Fruit fly (Drosophila melanogaster) whole organism, embryonic: ENCODE results near the gene MsrA.

ENCODE experiments used
- C15 ChIP-seq: fragments of 200-800 bp; sonication (Bioruptor generic); IDR thresholded peaks from 3 replicates; pipeline ENCODE4 v1.3.6; 2022; ENCODE audit warnings: missing biosample characterization, missing genetic modification characterization
- CG10274 ChIP-seq: fragments of 200-800 bp; sonication (Bioruptor generic); optimal IDR thresholded peaks from 3 replicates; lab custom pipeline; 2017; ENCODE audit warnings: missing biosample characterization, mild to moderate bottlenecking, missing genetic modification characterization
- CG10959 ChIP-seq: fragments of 200-800 bp; sonication (Bioruptor generic); IDR thresholded peaks from 2 replicates; pipeline ENCODE4 v1.3.6; 2022; ENCODE audit warnings: missing biosample characterization, missing genetic modification characterization
- CG11085 ChIP-seq: fragments of 200-800 bp; sonication (Bioruptor generic); IDR thresholded peaks from 2 replicates; pipeline ENCODE4 v1.3.6; 2022; ENCODE audit warnings: missing biosample characterization, missing genetic modification characterization
- CG11093 ChIP-seq: fragments of 200-800 bp; sonication (Bioruptor generic); IDR thresholded peaks from 3 replicates; pipeline ENCODE4 v1.3.6; 2022; ENCODE audit warnings: missing biosample characterization, missing genetic modification characterization
- CG12744 ChIP-seq: fragments of 200-800 bp; sonication (Bioruptor generic); optimal IDR thresholded peaks from 2 replicates; lab custom pipeline; 2016; ENCODE audit warnings: missing biosample characterization, missing genetic modification characterization
- CG13894 ChIP-seq: fragments of 200-800 bp; sonication (Bioruptor generic); optimal IDR thresholded peaks from 3 replicates; lab custom pipeline; 2018; ENCODE audit warnings: missing biosample characterization, mild to moderate bottlenecking, missing genetic modification characterization, moderate library complexity
- CG17361 ChIP-seq: fragments of 200-800 bp; sonication (Bioruptor generic); IDR thresholded peaks from 3 replicates; pipeline ENCODE4 v1.3.6; 2022; ENCODE audit warnings: missing biosample characterization, missing genetic modification characterization
- CG17385 ChIP-seq: fragments of 200-800 bp; sonication (Bioruptor generic); optimal IDR thresholded peaks from 3 replicates; lab custom pipeline; 2018; ENCODE audit warnings: missing biosample characterization, mild to moderate bottlenecking, missing genetic modification characterization
- CG17802 ChIP-seq: fragments of 200-800 bp; sonication (Bioruptor generic); optimal IDR thresholded peaks from 2 replicates; lab custom pipeline; 2018; ENCODE audit warnings: missing biosample characterization, mild to moderate bottlenecking, missing genetic modification characterization, moderate library complexity
- CG31441 ChIP-seq: fragments of 200-800 bp; sonication (Bioruptor generic); IDR thresholded peaks from 2 replicates; pipeline ENCODE4 v1.3.6; 2022; ENCODE audit warnings: missing biosample characterization, missing genetic modification characterization
- CG32767 ChIP-seq: fragments of 200-800 bp; sonication (Bioruptor generic); IDR thresholded peaks from 2 replicates; pipeline ENCODE4 v1.3.6; 2022; ENCODE audit warnings: missing biosample characterization, missing genetic modification characterization
- CG3847 ChIP-seq: fragments of 200-800 bp; sonication (Bioruptor generic); IDR thresholded peaks from 2 replicates; pipeline ENCODE4 v1.3.6; 2022; ENCODE audit warnings: missing biosample characterization, missing genetic modification characterization
- CG8924 ChIP-seq: fragments of 200-800 bp; optimal IDR thresholded peaks from 3 replicates; lab custom pipeline; 2019; ENCODE audit warnings: missing biosample characterization, mild to moderate bottlenecking, missing genetic modification characterization, moderate library complexity
- CG9437 ChIP-seq: fragments of 200-800 bp; sonication (Bioruptor generic); optimal IDR thresholded peaks from 2 replicates; lab custom pipeline; 2018; ENCODE audit warnings: missing biosample characterization, mild to moderate bottlenecking, missing genetic modification characterization
- CG9817 ChIP-seq: fragments of 200-800 bp; sonication (Bioruptor generic); optimal IDR thresholded peaks from 2 replicates; lab custom pipeline; 2018; ENCODE audit warnings: missing biosample characterization, mild to moderate bottlenecking, missing genetic modification characterization, moderate library complexity
- CoRest ChIP-seq: fragments of 200-800 bp; sonication (Bioruptor generic); optimal IDR thresholded peaks from 3 replicates; lab custom pipeline; 2018; ENCODE audit warnings: missing biosample characterization, mild to moderate bottlenecking, missing genetic modification characterization, moderate library complexity
- D ChIP-seq, 2 experiments: fragments of 200-800 bp in 1 of 2; fragments of >200 bp in 1 of 2; sonication (Bioruptor generic) in 1 of 2; optimal IDR thresholded peaks; 2 replicates in 1 of 2; 3 replicates in 1 of 2; lab custom pipeline; 2017; ENCODE audit warnings: mild to moderate bottlenecking in 1 of 2, missing biosample characterization in 1 of 2, missing genetic modification characterization in 1 of 2, missing genetic modification reagents in 1 of 2
- Deaf1 ChIP-seq: fragments of 200-800 bp; optimal IDR thresholded peaks from 3 replicates; lab custom pipeline; 2019; ENCODE audit warnings: missing biosample characterization, mild to moderate bottlenecking, missing genetic modification characterization, moderate library complexity
- Dll ChIP-seq: fragments of 200-800 bp; sonication (Bioruptor generic); IDR thresholded peaks from 4 replicates; pipeline ENCODE4 v1.3.6; 2022; ENCODE audit warnings: missing biosample characterization, missing genetic modification characterization; ENCODE audit not compliant: partially characterized antibody
- Dp ChIP-seq: fragments of 200-800 bp; sonication (Bioruptor generic); optimal IDR thresholded peaks from 2 replicates; lab custom pipeline; 2018; ENCODE audit warnings: missing biosample characterization, mild to moderate bottlenecking, missing genetic modification characterization, moderate library complexity
- Fer2 ChIP-seq: fragments of 200-800 bp; sonication (Bioruptor generic); optimal IDR thresholded peaks from 2 replicates; lab custom pipeline; 2018; ENCODE audit warnings: missing biosample characterization, mild to moderate bottlenecking, missing genetic modification characterization, moderate library complexity
- Lhr ChIP-seq: fragments of 200-800 bp; sonication (Bioruptor generic); optimal IDR thresholded peaks from 3 replicates; lab custom pipeline; 2017; ENCODE audit warnings: mild to moderate bottlenecking, missing biosample characterization, missing genetic modification reagents, missing genetic modification characterization
- Lim3 ChIP-seq: fragments of 200-800 bp; sonication (Bioruptor generic); IDR thresholded peaks from 2 replicates; pipeline ENCODE4 v1.3.6; 2022; ENCODE audit warnings: missing biosample characterization, missing genetic modification characterization
- MESR4 ChIP-seq: fragments of 200-800 bp; sonication (Bioruptor generic); optimal IDR thresholded peaks from 2 replicates; lab custom pipeline; 2018; ENCODE audit warnings: missing biosample characterization, mild to moderate bottlenecking, missing genetic modification characterization, moderate library complexity
- Meics ChIP-seq: fragments of 200-800 bp; sonication (Bioruptor generic); optimal IDR thresholded peaks from 2 replicates; lab custom pipeline; 2017; ENCODE audit warnings: missing biosample characterization, mild to moderate bottlenecking, missing genetic modification characterization
- NC2α ChIP-seq: fragments of 200-800 bp; sonication (Bioruptor generic); optimal IDR thresholded peaks from 2 replicates; lab custom pipeline; 2016; ENCODE audit warnings: missing biosample characterization, missing genetic modification characterization
- NC2β ChIP-seq: fragments of 200-800 bp; sonication (Bioruptor generic); optimal IDR thresholded peaks from 2 replicates; lab custom pipeline; 2016; ENCODE audit warnings: missing biosample characterization, missing genetic modification characterization
- Nf-YB ChIP-seq: fragments of 200-800 bp; sonication (Bioruptor generic); optimal IDR thresholded peaks from 3 replicates; lab custom pipeline; 2019; ENCODE audit warnings: missing biosample characterization, mild to moderate bottlenecking, missing genetic modification characterization, moderate library complexity
- Nf-YC ChIP-seq: fragments of 200-800 bp; optimal IDR thresholded peaks from 3 replicates; lab custom pipeline; 2019; ENCODE audit warnings: missing biosample characterization, mild to moderate bottlenecking, missing genetic modification characterization, moderate library complexity
- Side ChIP-seq: fragments of 200-800 bp; sonication (Bioruptor generic); optimal IDR thresholded peaks from 2 replicates; lab custom pipeline; 2016; ENCODE audit warnings: missing biosample characterization, missing genetic modification characterization
- Taf1 ChIP-seq: fragments of 200-800 bp; sonication (Bioruptor generic); IDR thresholded peaks from 2 replicates; pipeline ENCODE4 v1.3.6; 2022; ENCODE audit warnings: missing biosample characterization, missing genetic modification characterization
- al ChIP-seq: fragments of 200-800 bp; sonication (Bioruptor generic); IDR thresholded peaks from 2 replicates; pipeline ENCODE4 v1.3.6; 2022; ENCODE audit warnings: missing biosample characterization, missing genetic modification characterization
- bowl ChIP-seq: fragments of 200-800 bp; sonication (Bioruptor generic); IDR thresholded peaks from 2 replicates; pipeline ENCODE4 v1.3.6; 2022; ENCODE audit warnings: missing biosample characterization, missing genetic modification characterization
- chn ChIP-seq: fragments of 200-800 bp; sonication (Bioruptor generic); optimal IDR thresholded peaks from 2 replicates; lab custom pipeline; 2016; ENCODE audit warnings: missing biosample characterization, missing genetic modification characterization
- cwo ChIP-seq: fragments of 200-800 bp; sonication (Bioruptor generic); optimal IDR thresholded peaks from 3 replicates; lab custom pipeline; 2017; ENCODE audit warnings: missing biosample characterization, missing genetic modification characterization, mild to moderate bottlenecking, moderate library complexity, missing genetic modification reagents
- dimm ChIP-seq: fragments of 200-800 bp; sonication (Bioruptor generic); IDR thresholded peaks from 2 replicates; pipeline ENCODE4 v1.3.6; 2022; ENCODE audit warnings: missing biosample characterization, missing genetic modification characterization
- dm ChIP-seq: fragments of 200-800 bp; sonication (Bioruptor generic); optimal IDR thresholded peaks from 3 replicates; lab custom pipeline; 2016; ENCODE audit warnings: missing biosample characterization, missing genetic modification characterization
- eyg ChIP-seq: fragments of 200-800 bp; sonication (Bioruptor generic); optimal IDR thresholded peaks from 3 replicates; lab custom pipeline; 2016; ENCODE audit warnings: missing biosample characterization, missing genetic modification characterization
- gem ChIP-seq: fragments of 200-800 bp; sonication (Bioruptor generic); optimal IDR thresholded peaks from 2 replicates; lab custom pipeline; 2019; ENCODE audit warnings: missing biosample characterization, mild to moderate bottlenecking, missing genetic modification characterization, moderate library complexity
- maf-S ChIP-seq: fragments of 200-800 bp; sonication (Bioruptor generic); optimal IDR thresholded peaks from 2 replicates; lab custom pipeline; 2016; ENCODE audit warnings: missing biosample characterization, missing genetic modification characterization
- nau ChIP-seq: fragments of 200-800 bp; sonication (Bioruptor generic); optimal IDR thresholded peaks from 3 replicates; lab custom pipeline; 2017; ENCODE audit warnings: missing biosample characterization, mild to moderate bottlenecking, missing genetic modification characterization, missing genetic modification reagents
- oc ChIP-seq: fragments of 200-800 bp; sonication (Bioruptor generic); optimal IDR thresholded peaks from 2 replicates; lab custom pipeline; 2018; ENCODE audit warnings: missing biosample characterization, mild to moderate bottlenecking, missing genetic modification characterization, moderate library complexity
- onecut ChIP-seq: fragments of 200-800 bp; sonication (Bioruptor generic); IDR thresholded peaks from 2 replicates; pipeline ENCODE4 v1.3.6; 2022; ENCODE audit warnings: missing biosample characterization, missing genetic modification characterization
- stc ChIP-seq: fragments of 200-800 bp; sonication (Bioruptor generic); IDR thresholded peaks from 2 replicates; pipeline ENCODE4 v1.3.6; 2022; ENCODE audit warnings: missing biosample characterization, missing genetic modification characterization
- tap ChIP-seq: fragments of 200-800 bp; optimal IDR thresholded peaks from 3 replicates; lab custom pipeline; 2019; ENCODE audit warnings: missing biosample characterization, mild to moderate bottlenecking, missing genetic modification characterization, moderate library complexity
- vnd ChIP-seq: fragments of 200-800 bp; sonication (Bioruptor generic); IDR thresholded peaks from 3 replicates; pipeline ENCODE4 v1.3.6; 2022; ENCODE audit warnings: missing biosample characterization, missing genetic modification characterization; ENCODE audit not compliant: partially characterized antibody
- z ChIP-seq: fragments of 200-800 bp; sonication (Bioruptor generic); IDR thresholded peaks from 3 replicates; pipeline ENCODE4 v1.3.6; 2022; ENCODE audit warnings: missing biosample characterization, missing genetic modification characterization
- zf30C ChIP-seq: fragments of 200-800 bp; sonication (Bioruptor generic); optimal IDR thresholded peaks from 3 replicates; lab custom pipeline; 2018; ENCODE audit warnings: missing biosample characterization, mild to moderate bottlenecking, missing genetic modification characterization

The MsrA gene

DNA sequence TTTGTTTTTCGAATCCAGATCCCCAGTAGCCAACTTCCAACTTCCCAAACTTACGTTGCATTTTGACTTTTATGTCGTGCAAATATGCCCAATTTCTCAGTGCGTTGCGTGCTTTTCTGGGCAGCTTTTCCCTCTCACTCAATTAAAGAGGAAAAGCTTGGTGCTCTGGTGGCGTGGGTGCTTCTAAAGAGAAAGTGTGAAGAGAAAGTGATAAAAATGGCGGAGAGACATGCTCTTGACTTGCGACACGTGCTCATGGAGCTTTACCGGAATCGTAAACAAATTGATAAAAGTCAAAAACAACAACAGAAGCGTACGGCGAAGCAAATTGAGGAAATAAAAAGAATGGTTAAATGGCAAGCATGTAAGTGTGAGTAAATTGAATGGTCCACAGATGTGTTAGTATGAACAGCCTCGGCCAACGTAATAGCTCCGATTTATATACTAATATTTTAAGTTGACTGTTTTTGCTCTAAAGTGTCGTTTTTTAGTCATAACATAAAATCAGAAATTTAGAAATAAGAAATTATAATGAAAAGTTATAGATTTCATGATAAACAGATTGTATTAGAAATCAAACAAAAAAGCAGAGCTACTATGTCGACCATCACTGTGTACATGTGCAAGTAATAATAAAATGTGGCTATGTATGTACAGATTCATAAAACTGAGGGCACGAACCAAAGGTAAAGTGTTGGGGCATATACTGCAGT lies 16.8 kb upstream of the MsrA start (continued):
- TF ChIP-seq NC2β, result no peak
- TF ChIP-seq z, result no peak
- TF ChIP-seq CG11093 (GFP tag; lab: Robert Waterston, UW), result no peak
- TF ChIP-seq CG11085, result no peak
- TF ChIP-seq vnd, result no peak
- no peak for TF ChIP-seq Lhr (GFP tag; lab: Kevin White, UChicago)
- TF ChIP-seq onecut (GFP tag; lab: Robert Waterston, UW), result no peak
- no peak for TF ChIP-seq CG17802 (tag; lab: Kevin White, UChicago)
- peak; percentile 54; the same call in 2 of the 3 replicates for TF ChIP-seq CG17361 (GFP tag; lab: Robert Waterston, UW)
- no peak for TF ChIP-seq Dll (GFP tag; lab: Robert Waterston, UW)
- no peak for TF ChIP-seq MESR4 (GFP tag; lab: Kevin White, UChicago)
- no peak for TF ChIP-seq Taf1
- TF ChIP-seq Deaf1 (tag; lab: Kevin White, UChicago), result no peak
- TF ChIP-seq D (optimal IDR thresholded peaks at IDR 0.05; lab: Kevin White, UChicago), result no peak
- TF ChIP-seq D (GFP tag; optimal IDR thresholded peaks at IDR 0.05; lab: Kevin White, UChicago), result peak; percentile 33
- no peak for TF ChIP-seq CG10274
- no peak for TF ChIP-seq Side (GFP tag; lab: Kevin White, UChicago)
- no peak for TF ChIP-seq Lim3
- TF ChIP-seq Fer2 (tag; lab: Kevin White, UChicago), result no peak
- TF ChIP-seq al, result 0 out of 2 replicates have a peak, but pooled peaks have one; percentile 24
- no peak for TF ChIP-seq CG10959 (GFP tag; lab: Robert Waterston, UW)
- TF ChIP-seq C15 (GFP tag; lab: Robert Waterston, UW), result no peak
- no peak for TF ChIP-seq CG17385 (GFP tag; lab: Kevin White, UChicago)
- no peak for TF ChIP-seq bowl (GFP tag; lab: Robert Waterston, UW)
- TF ChIP-seq CG31441 (GFP tag; lab: Robert Waterston, UW), result peak; percentile 58; the same call in 1 of the 2 replicates
- no peak for TF ChIP-seq dimm
- TF ChIP-seq chn (GFP tag; lab: Kevin White, UChicago), result no peak
- peak; percentile 35 for TF ChIP-seq CG8924 (tag; lab: Kevin White, UChicago)
- TF ChIP-seq Meics, result peak; percentile 8
- no peak for TF ChIP-seq eyg (GFP tag; lab: Kevin White, UChicago)
- TF ChIP-seq gem (tag; lab: Kevin White, UChicago), result peak; percentile 63
- no peak; the same call in 1 of the 2 replicates for TF ChIP-seq CG3847 (GFP tag; lab: Robert Waterston, UW)
- TF ChIP-seq Nf-YB (GFP tag; lab: Kevin White, UChicago), result no peak
- TF ChIP-seq Dp (GFP tag; lab: Kevin White, UChicago), result no peak
- TF ChIP-seq CG9437 (GFP tag; lab: Kevin White, UChicago), result no peak
- TF ChIP-seq nau (GFP tag; lab: Kevin White, UChicago), result no peak
- no peak for TF ChIP-seq zf30C (GFP tag; lab: Kevin White, UChicago)
- TF ChIP-seq CG12744, result no peak
- no peak for TF ChIP-seq CG32767 (GFP tag; lab: Robert Waterston, UW)
- no peak for TF ChIP-seq dm (GFP tag; lab: Kevin White, UChicago)
- TF ChIP-seq maf-S (GFP tag; lab: Kevin White, UChicago), result no peak
- no peak for TF ChIP-seq CoRest
- no peak for TF ChIP-seq CG13894 (tag; lab: Kevin White, UChicago)
- no peak for TF ChIP-seq oc
- TF ChIP-seq CG9817 (tag; lab: Kevin White, UChicago), result no peak
- TF ChIP-seq stc (GFP tag; lab: Robert Waterston, UW), result no peak; the same call in none of the 2 replicates
- TF ChIP-seq tap (tag; lab: Kevin White, UChicago), result peak; percentile 60
- TF ChIP-seq cwo, result peak; percentile 82
- TF ChIP-seq Nf-YC (tag; lab: Kevin White, UChicago), result no peak
- TF ChIP-seq NC2α (GFP tag; lab: Kevin White, UChicago), result no peak
